Worm (Caenorhabditis elegans): ENCODE data around the gene oac-50.

DNA sequence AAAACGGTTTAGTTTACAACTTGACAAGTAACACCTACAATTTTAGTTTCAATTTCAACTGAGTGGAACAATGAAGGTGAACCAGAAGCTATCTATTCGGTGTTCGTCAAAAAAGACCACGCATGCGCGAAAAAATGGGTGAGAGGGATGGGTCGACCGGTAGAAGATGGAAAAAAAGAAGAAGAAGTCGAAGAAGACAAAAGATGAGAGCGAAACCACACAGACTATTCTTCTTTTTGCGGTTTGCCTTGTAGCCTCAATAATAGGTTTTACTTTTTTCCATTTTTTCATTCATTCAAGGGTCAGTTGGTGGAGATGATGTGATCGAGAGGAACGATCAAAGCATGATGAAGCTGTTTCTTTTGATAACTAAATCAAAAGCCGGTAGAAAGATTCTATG is 9.0 kb upstream of the oac-50 start:
- TF ChIP-seq ceh-32 (tag; optimal IDR thresholded peaks at IDR 0.05; ENCODE audit: poor library complexity) (no peak), mxl-2 (GFP tag; conservative IDR thresholded peaks at IDR 0.05) (no peak), lin-39 (tag; optimal IDR thresholded peaks at IDR 0.05) (no peak), madf-9 (GFP tag; conservative IDR thresholded peaks at IDR 0.05) (no peak)
